Worm (Caenorhabditis elegans) whole organism, L4 larva: Measurements from ENCODE around the gene immp-2.

ENCODE experiments used
- F10B5.3 ChIP-seq: sonication (generic microtip); optimal IDR thresholded peaks from 2 replicates; lab custom pipeline; 2016; ENCODE audit warnings: mild to moderate bottlenecking, missing genetic modification characterization, missing compliant biosample characterization
- T26A8.4 ChIP-seq: fragments of 200-800 bp; sonication (Bioruptor generic); IDR thresholded peaks from 2 replicates; pipeline ENCODE4 v1.3.6; 2022; ENCODE audit warnings: missing genetic modification characterization, missing compliant biosample characterization
- ZK546.5 ChIP-seq, 2 experiments: sonication (generic microtip); optimal IDR thresholded peaks; 2 replicates each; lab custom pipeline; 2017; ENCODE audit warnings: missing biosample characterization in 2 of 2, missing genetic modification characterization in 2 of 2
- aha-1 ChIP-seq: fragments of 150-350 bp; peaks from one replicate; lab custom pipeline; 2014; ENCODE audit warnings: missing biosample characterization, missing genetic modification characterization
- ama-1 ChIP-seq: fragments of 150-350 bp; optimal IDR thresholded peaks from 2 replicates; lab custom pipeline; 2014; ENCODE audit warnings: inconsistent platforms, mixed read lengths
- arid-1 ChIP-seq: fragments of 200-800 bp; sonication (Bioruptor generic); conservative IDR thresholded peaks from 2 replicates; pipeline ENCODE4 v1.3.6; 2022; ENCODE audit warnings: missing genetic modification reagents, missing genetic modification characterization, missing compliant biosample characterization
- ceh-28 ChIP-seq: fragments of 150-350 bp; optimal IDR thresholded peaks from 2 replicates; lab custom pipeline; 2014; ENCODE audit warnings: missing biosample characterization, missing genetic modification reagents, missing genetic modification characterization
- ceh-32 ChIP-seq: sonication (generic microtip); optimal IDR thresholded peaks from 2 replicates; lab custom pipeline; 2016; ENCODE audit warnings: mild to moderate bottlenecking, missing genetic modification characterization, missing compliant biosample characterization; ENCODE audit not compliant: poor library complexity
- ceh-44 ChIP-seq: fragments of 200-800 bp; sonication (Bioruptor generic); IDR thresholded peaks from 2 replicates; pipeline ENCODE4 v1.3.6; 2022; ENCODE audit warnings: missing genetic modification reagents, missing genetic modification characterization, missing compliant biosample characterization
- ceh-82 ChIP-seq: sonication (generic microtip); optimal IDR thresholded peaks from 2 replicates; lab custom pipeline; 2017; ENCODE audit warnings: missing biosample characterization, missing genetic modification characterization
- ctbp-1 ChIP-seq: fragments of 200-800 bp; sonication (Bioruptor generic); IDR thresholded peaks from 2 replicates; pipeline ENCODE4 v1.3.6; 2022; ENCODE audit warnings: missing genetic modification reagents, missing genetic modification characterization, missing compliant biosample characterization
- daf-16 ChIP-seq, 3 experiments: sonication (generic microtip); optimal IDR thresholded peaks; 2 replicates each; lab custom pipeline; 2016 to 2017; ENCODE audit warnings: missing genetic modification characterization in 3 of 3, missing genetic modification reagents in 3 of 3, mild to moderate bottlenecking in 2 of 3, missing compliant biosample characterization in 2 of 3, missing biosample characterization in 1 of 3, moderate library complexity in 1 of 3
- daf-19 ChIP-seq: fragments of 200-800 bp; sonication (Bioruptor generic); conservative IDR thresholded peaks from 2 replicates; pipeline ENCODE4 v1.3.6; 2022; ENCODE audit warnings: missing genetic modification characterization, missing compliant biosample characterization
- dmd-9 ChIP-seq: fragments of 200-800 bp; sonication (Bioruptor generic); IDR thresholded peaks from 2 replicates; pipeline ENCODE4 v1.3.6; 2022; ENCODE audit warnings: missing genetic modification reagents, missing genetic modification characterization, missing compliant biosample characterization
- dpl-1 ChIP-seq: fragments of 150-350 bp; optimal IDR thresholded peaks from 2 replicates; lab custom pipeline; 2014; ENCODE audit warnings: missing biosample characterization, missing genetic modification reagents, missing genetic modification characterization
- egl-27 ChIP-seq: sonication (generic microtip); optimal IDR thresholded peaks from 3 replicates; lab custom pipeline; 2017; ENCODE audit warnings: missing biosample characterization, missing genetic modification reagents, missing genetic modification characterization
- fkh-10 ChIP-seq: fragments of 150-350 bp; optimal IDR thresholded peaks from 2 replicates; lab custom pipeline; 2014; ENCODE audit warnings: missing biosample characterization, missing genetic modification reagents, missing genetic modification characterization
- fos-1 ChIP-seq: fragments of 150-350 bp; optimal IDR thresholded peaks from 2 replicates; lab custom pipeline; 2014; ENCODE audit warnings: missing biosample characterization, missing genetic modification characterization
- hlh-11 ChIP-seq: fragments of 200-800 bp; sonication (Bioruptor generic); optimal IDR thresholded peaks from 2 replicates; lab custom pipeline; 2018; ENCODE audit warnings: mild to moderate bottlenecking, missing genetic modification characterization, missing compliant biosample characterization
- lim-7 ChIP-seq: fragments of 200-800 bp; sonication (Bioruptor generic); IDR thresholded peaks from 2 replicates; pipeline ENCODE4 v1.3.6; 2022; ENCODE audit warnings: missing genetic modification characterization, missing compliant biosample characterization
- lir-3 ChIP-seq: sonication (generic microtip); optimal IDR thresholded peaks from 2 replicates; lab custom pipeline; 2016; ENCODE audit warnings: mild to moderate bottlenecking, missing genetic modification characterization, missing compliant biosample characterization
- lsy-2 ChIP-seq, 2 experiments: fragments of 150-350 bp in 1 of 2; sonication (generic microtip) in 1 of 2; optimal IDR thresholded peaks; 2 replicates each; lab custom pipeline; 2014 to 2017; ENCODE audit warnings: missing biosample characterization in 2 of 2, missing genetic modification characterization in 2 of 2
- madf-5 ChIP-seq, 2 experiments: fragments of 200-800 bp; sonication (Bioruptor generic); IDR thresholded peaks; 2 replicates each; pipeline ENCODE4 v1.3.6; 2022; ENCODE audit warnings: missing compliant biosample characterization in 2 of 2, missing genetic modification characterization in 2 of 2
- mdl-1 ChIP-seq, 2 experiments: fragments of 150-350 bp in 1 of 2; sonication (generic microtip) in 1 of 2; optimal IDR thresholded peaks; 2 replicates each; lab custom pipeline; 2014 to 2017; ENCODE audit warnings: missing biosample characterization in 2 of 2, missing genetic modification characterization in 2 of 2
- mes-2 ChIP-seq: sonication (generic microtip); optimal IDR thresholded peaks from 2 replicates; lab custom pipeline; 2016; ENCODE audit warnings: missing genotype, mild to moderate bottlenecking, missing genetic modification characterization, missing compliant biosample characterization; ENCODE audit not compliant: poor library complexity, severe bottlenecking
- mxl-2 ChIP-seq: fragments of 200-800 bp; sonication (Bioruptor generic); conservative IDR thresholded peaks from 2 replicates; pipeline ENCODE4 v1.3.6; 2022; ENCODE audit warnings: missing genetic modification reagents, missing genetic modification characterization, missing compliant biosample characterization
- nhr-102 ChIP-seq: sonication (generic microtip); optimal IDR thresholded peaks from 2 replicates; lab custom pipeline; 2016; ENCODE audit warnings: mild to moderate bottlenecking, missing genetic modification characterization, moderate library complexity, missing compliant biosample characterization
- nhr-11 ChIP-seq: fragments of 150-350 bp; optimal IDR thresholded peaks from 2 replicates; lab custom pipeline; 2014; ENCODE audit warnings: missing biosample characterization, missing genetic modification characterization
- nhr-111 ChIP-seq: fragments of 200-800 bp; sonication (Bioruptor generic); optimal IDR thresholded peaks from 2 replicates; lab custom pipeline; 2018; ENCODE audit warnings: mild to moderate bottlenecking, missing genetic modification characterization, missing compliant biosample characterization
- nhr-237 ChIP-seq: sonication (generic microtip); optimal IDR thresholded peaks from 2 replicates; lab custom pipeline; 2017; ENCODE audit warnings: missing biosample characterization, missing genetic modification characterization
- nhr-28 ChIP-seq: fragments of 150-350 bp; optimal IDR thresholded peaks from 2 replicates; lab custom pipeline; 2014; ENCODE audit warnings: missing biosample characterization, missing genetic modification characterization
- nhr-48 ChIP-seq: sonication (generic microtip); optimal IDR thresholded peaks from 2 replicates; lab custom pipeline; 2016; ENCODE audit warnings: mild to moderate bottlenecking, missing genetic modification characterization, missing compliant biosample characterization
- nhr-6 ChIP-seq: fragments of 150-350 bp; optimal IDR thresholded peaks from 2 replicates; lab custom pipeline; 2014; ENCODE audit warnings: missing biosample characterization, missing genetic modification characterization
- nhr-76 ChIP-seq: fragments of 150-350 bp; optimal IDR thresholded peaks from 2 replicates; lab custom pipeline; 2014; ENCODE audit warnings: missing biosample characterization, missing genetic modification characterization
- nhr-77 ChIP-seq: fragments of 150-350 bp; optimal IDR thresholded peaks from 2 replicates; lab custom pipeline; 2014; ENCODE audit warnings: missing biosample characterization, missing genetic modification characterization
- pha-4 ChIP-seq, 2 experiments: fragments of 150-350 bp in 1 of 2; fragments of 200-800 bp in 1 of 2; sonication (Bioruptor generic) in 1 of 2; IDR thresholded peaks in 1 of 2; optimal IDR thresholded peaks in 1 of 2; 2 replicates each; pipeline versions ENCODE4 v1.3.6 to Lab custom; 2014 to 2022; ENCODE audit warnings: missing genetic modification characterization in 2 of 2, missing genetic modification reagents in 2 of 2, missing biosample characterization in 1 of 2, missing compliant biosample characterization in 1 of 2
- rbr-2 ChIP-seq: sonication (generic microtip); optimal IDR thresholded peaks from 2 replicates; lab custom pipeline; 2016; ENCODE audit warnings: missing genotype, missing genetic modification characterization, missing compliant biosample characterization
- saeg-2 ChIP-seq: fragments of 200-800 bp; sonication (Bioruptor generic); IDR thresholded peaks from 2 replicates; pipeline ENCODE4 v1.3.6; 2022; ENCODE audit warnings: missing genetic modification reagents, missing genetic modification characterization, missing compliant biosample characterization
- set-16 ChIP-seq: fragments of 200-800 bp; sonication (Bioruptor generic); IDR thresholded peaks from 2 replicates; pipeline ENCODE4 v1.3.6; 2022; ENCODE audit warnings: missing genetic modification reagents, missing genetic modification characterization, missing compliant biosample characterization
- skn-1 ChIP-seq: fragments of 150-350 bp; optimal IDR thresholded peaks from 2 replicates; lab custom pipeline; 2014; ENCODE audit warnings: missing biosample characterization, missing genetic modification characterization
- snpc-1.2 ChIP-seq: fragments of 200-800 bp; sonication (Bioruptor generic); IDR thresholded peaks from 2 replicates; pipeline ENCODE4 v1.3.6; 2022; ENCODE audit warnings: missing genetic modification reagents, missing genetic modification characterization, missing compliant biosample characterization
- spr-1 ChIP-seq: sonication (generic microtip); optimal IDR thresholded peaks from 2 replicates; lab custom pipeline; 2016; ENCODE audit warnings: mild to moderate bottlenecking, missing genetic modification characterization, missing compliant biosample characterization
- tra-1 ChIP-seq: fragments of 200-800 bp; sonication (Bioruptor generic); IDR thresholded peaks from 2 replicates; pipeline ENCODE4 v1.3.6; 2022; ENCODE audit warnings: missing genetic modification reagents, missing genetic modification characterization, missing compliant biosample characterization
- unc-130 ChIP-seq: sonication (generic microtip); optimal IDR thresholded peaks from 2 replicates; lab custom pipeline; 2016; ENCODE audit warnings: missing genetic modification reagents, missing genetic modification characterization, missing compliant biosample characterization
- unc-62 ChIP-seq, 3 experiments: fragments of 150-350 bp in 1 of 3; sonication (generic microtip); optimal IDR thresholded peaks in 2 of 3; peaks in 1 of 3; 1 replicate in 1 of 3; 2 replicates in 2 of 3; lab custom pipeline; 2014 to 2017; ENCODE audit warnings: missing biosample characterization in 3 of 3, missing genetic modification characterization in 3 of 3, missing genetic modification reagents in 3 of 3, missing genotype in 1 of 3

The immp-2 gene

DNA sequence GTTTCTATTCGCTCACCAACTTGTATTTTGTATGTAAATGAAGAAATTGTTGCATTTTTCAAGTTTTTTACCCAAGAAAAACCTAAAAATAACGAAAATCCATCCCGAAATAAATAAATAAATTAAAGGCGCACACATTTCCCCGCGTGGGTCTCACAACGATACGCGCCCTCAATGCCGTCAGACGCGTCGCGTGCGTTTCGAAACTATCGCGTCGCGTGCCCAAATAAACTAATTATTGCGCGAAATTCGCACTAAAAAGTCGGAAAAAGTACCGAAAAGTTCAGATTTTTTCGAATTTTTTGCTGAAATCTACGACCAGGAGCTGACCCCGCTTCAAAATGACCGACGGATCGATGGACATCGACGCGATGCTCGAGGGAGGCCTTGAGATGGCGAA is 6.8 kb upstream of the immp-2 start, which contains the start of gene rbm-39 (continued):
- TF ChIP-seq arid-1 (GFP tag; lab: Robert Waterston, UW): peak; percentile 79
- peak in 1 of 2 experiments; percentile 32 for TF ChIP-seq unc-62 (GFP tag; optimal IDR thresholded peaks at IDR 0.05 in 1 of 2; lab: Kevin White, UChicago)
- no peak for TF ChIP-seq unc-62 (tag; optimal IDR thresholded peaks at IDR 0.05; lab: Kevin White, UChicago)
- peak; percentile 58 to 91 for TF ChIP-seq lsy-2 (tag; optimal IDR thresholded peaks at IDR 0.05; lab: Kevin White, UChicago)
- peak; percentile 48 for TF ChIP-seq nhr-77 (tag; lab: Kevin White, UChicago)
- peak; percentile 62 for TF ChIP-seq aha-1 (tag; lab: Kevin White, UChicago)
- no peak for TF ChIP-seq mxl-2 (GFP tag; lab: Robert Waterston, UW)
- TF ChIP-seq nhr-6 (tag; lab: Kevin White, UChicago): peak; percentile 77
- peak; percentile 21 to 53 for TF ChIP-seq daf-16 (GFP tag; optimal IDR thresholded peaks at IDR 0.05; lab: Kevin White, UChicago)
- peak; percentile 55 for TF ChIP-seq daf-16 (tag; optimal IDR thresholded peaks at IDR 0.05; lab: Kevin White, UChicago)
- 0 out of 2 replicates have a peak, but pooled peaks have one; percentile 41 for TF ChIP-seq tra-1 (GFP tag; lab: Robert Waterston, UW)
- TF ChIP-seq nhr-28: peak; percentile 36
- no peak for TF ChIP-seq lim-7
- peak; percentile 77 for TF ChIP-seq hlh-11 (tag; lab: Kevin White, UChicago)
- peak; percentile 4 for TF ChIP-seq F10B5.3 (tag; lab: Kevin White, UChicago)
- 0 out of 2 replicates have a peak, but pooled peaks have one; percentile 39 for TF ChIP-seq daf-19
- peak; percentile 81 for TF ChIP-seq dpl-1 (GFP tag; lab: Kevin White, UChicago)
- peak; percentile 53 for TF ChIP-seq nhr-102 (tag; lab: Kevin White, UChicago)
- TF ChIP-seq skn-1 (tag; lab: Kevin White, UChicago): no peak
- TF ChIP-seq T26A8.4 (GFP tag; lab: Robert Waterston, UW): peak; percentile 63
- no peak for TF ChIP-seq madf-5 (GFP tag; IDR thresholded peaks at IDR 0.05; lab: Robert Waterston, UW)
- TF ChIP-seq ama-1 (lab: Kevin White, UChicago): peak; percentile 90
- TF ChIP-seq saeg-2 (GFP tag; lab: Robert Waterston, UW): no peak

ce11 chrIV:1011776-1012175 is 6.1 kb upstream of the immp-2 start:
- TF ChIP-seq ctbp-1 (GFP tag; lab: Robert Waterston, UW): no peak
- TF ChIP-seq set-16 (GFP tag; lab: Robert Waterston, UW): peak; percentile 59
- TF ChIP-seq ceh-28 (tag; lab: Kevin White, UChicago): no peak
- TF ChIP-seq arid-1 (GFP tag; lab: Robert Waterston, UW): no peak
- TF ChIP-seq nhr-237: no peak
- no peak for TF ChIP-seq spr-1 (tag; lab: Kevin White, UChicago)
- no peak for TF ChIP-seq ceh-44 (GFP tag; lab: Robert Waterston, UW)
- TF ChIP-seq nhr-11 (tag; lab: Kevin White, UChicago): no peak
- peak; percentile 62 for TF ChIP-seq aha-1 (tag; lab: Kevin White, UChicago)
- TF ChIP-seq ZK546.5 (tag; optimal IDR thresholded peaks at IDR 0.05; lab: Kevin White, UChicago): no peak
- no peak for TF ChIP-seq nhr-48 (tag; lab: Kevin White, UChicago)
- TF ChIP-seq ceh-82 (tag; lab: Kevin White, UChicago): no peak
- TF ChIP-seq snpc-1.2: no peak
- TF ChIP-seq, all 104 proteins: peak for 2

DNA sequence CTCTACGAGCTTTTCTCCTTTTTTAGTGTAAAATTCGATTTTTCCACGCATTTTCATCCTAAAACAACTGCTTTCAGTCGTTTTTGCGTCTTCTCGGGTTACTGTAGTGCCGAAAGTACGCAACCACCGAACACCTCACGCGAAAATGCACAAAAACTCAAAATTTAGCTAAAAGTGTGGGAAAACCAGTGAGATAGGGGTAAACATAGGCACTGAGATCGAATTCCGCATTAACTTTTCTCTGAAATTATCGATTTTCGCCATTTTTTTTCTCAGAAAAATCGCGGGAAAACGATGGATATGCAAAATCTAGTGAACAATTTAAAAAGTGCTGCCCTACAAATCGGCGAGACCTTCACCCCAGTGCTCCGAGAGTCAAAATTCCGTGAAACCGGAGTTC is 4.6 kb upstream of the immp-2 start, which contains the start of gene atg-3:
Gene atg-3, plus strand, starts transcription at position 301 of the 400 bp plus-strand sequence.
- TF ChIP-seq aha-1 (tag; lab: Kevin White, UChicago) (peak; percentile 6), pha-4 (GFP tag; IDR thresholded peaks at IDR 0.05; lab: Robert Waterston, UW) (no peak), pha-4 (tag; optimal IDR thresholded peaks at IDR 0.05; lab: Kevin White, UChicago) (no peak)

ce11 chrIV:1009546-1009945 is 3.9 kb upstream of the immp-2 start, which contains the start of gene Y55F3AM.9:
Gene Y55F3AM.9, minus strand, starts transcription at chrIV:1009734.
- TF ChIP-seq nhr-76 (tag; lab: Kevin White, UChicago) (no peak), fos-1 (tag; lab: Kevin White, UChicago) (no peak), nhr-6 (tag; lab: Kevin White, UChicago) (no peak), lir-3 (tag; lab: Kevin White, UChicago) (no peak), nhr-102 (tag; lab: Kevin White, UChicago) (no peak), ceh-32 (tag; lab: Kevin White, UChicago) (no peak), dmd-9 (GFP tag; lab: Robert Waterston, UW) (no peak), egl-27 (tag; lab: Kevin White, UChicago) (no peak), ama-1 (lab: Kevin White, UChicago) (peak; percentile 40), unc-130 (GFP tag; lab: Kevin White, UChicago) (no peak), mes-2 (tag; lab: Kevin White, UChicago) (peak; percentile 64), ceh-28 (tag; lab: Kevin White, UChicago) (no peak), nhr-111 (GFP tag; lab: Kevin White, UChicago) (no peak), aha-1 (tag; lab: Kevin White, UChicago) (no peak), mdl-1 (tag; optimal IDR thresholded peaks at IDR 0.05; lab: Kevin White, UChicago) (peak in 1 of 2 experiments; percentile 59), fkh-10 (GFP tag; lab: Kevin White, UChicago) (peak; percentile 7), rbr-2 (tag; lab: Kevin White, UChicago) (peak; percentile 30)
